Fruit fly (Drosophila melanogaster): ENCODE measurements around the gene CG14132.

CG14132 gene

dm6 chr3L:11681794-11682193 lies 33.3 kb downstream of the CG14132 start, which contains the start of gene TfIIEalpha (continued):
- no peak for TF ChIP-seq Hr3 (GFP tag; optimal IDR thresholded peaks at IDR 0.05)
- TF ChIP-seq CG32532 (GFP tag; IDR thresholded peaks at IDR 0.05) = peak; percentile 41; the same call in 1 of the 2 replicates
- TF ChIP-seq CG7987 (GFP tag; optimal IDR thresholded peaks at IDR 0.05) = no peak
- peak; percentile 2 for TF ChIP-seq CG13424 (tag; optimal IDR thresholded peaks at IDR 0.05)
- no peak for TF ChIP-seq Lim3 (GFP tag; IDR thresholded peaks at IDR 0.05)
- TF ChIP-seq CG8089 (GFP tag; optimal IDR thresholded peaks at IDR 0.05) = no peak
- TF ChIP-seq nerfin-1 (tag; optimal IDR thresholded peaks at IDR 0.05) = peak; percentile 11
- TF ChIP-seq Fer2 (tag; optimal IDR thresholded peaks at IDR 0.05) = no peak
- TF ChIP-seq Drgx (GFP tag; IDR thresholded peaks at IDR 0.05) = no peak
- TF ChIP-seq hkb (optimal IDR thresholded peaks at IDR 0.05) = no peak
- TF ChIP-seq hkb (GFP tag; IDR thresholded peaks at IDR 0.05) = no peak
- no peak for TF ChIP-seq CG8924 (tag; optimal IDR thresholded peaks at IDR 0.05)
- TF ChIP-seq CG3163 (GFP tag; optimal IDR thresholded peaks at IDR 0.05) = no peak
- TF ChIP-seq CG8944 (GFP tag; optimal IDR thresholded peaks at IDR 0.05) = no peak
- no peak for TF ChIP-seq CG11085 (GFP tag; IDR thresholded peaks at IDR 0.05)
- no peak for TF ChIP-seq sens-2 (GFP tag; IDR thresholded peaks at IDR 0.05)
- 0 out of 3 replicates have a peak, but pooled peaks have one; percentile 41 for TF ChIP-seq HLH4C (GFP tag; IDR thresholded peaks at IDR 0.05; ENCODE audit: partially characterized antibody)
- no peak for TF ChIP-seq HLHmδ (GFP tag; optimal IDR thresholded peaks at IDR 0.05)
- TF ChIP-seq CG9932 (GFP tag; IDR thresholded peaks at IDR 0.05) = peak; percentile 58
- no peak for TF ChIP-seq CG15269 (tag; optimal IDR thresholded peaks at IDR 0.05)
- no peak for TF ChIP-seq TFAM (GFP tag; optimal IDR thresholded peaks at IDR 0.05)
- TF ChIP-seq CG9609 (GFP tag; optimal IDR thresholded peaks at IDR 0.05) = no peak
- TF ChIP-seq CG33213 (GFP tag; optimal IDR thresholded peaks at IDR 0.05) = peak; percentile 71
- peak; percentile 72 for TF ChIP-seq CG42726 (GFP tag; IDR thresholded peaks at IDR 0.05; ENCODE audit: partially characterized antibody)
- no peak for TF ChIP-seq pnt (GFP tag; optimal IDR thresholded peaks at IDR 0.05)
- TF ChIP-seq jing (GFP tag; optimal IDR thresholded peaks at IDR 0.05) = no peak
- no peak for TF ChIP-seq hth (optimal IDR thresholded peaks at IDR 0.05)
- TF ChIP-seq Fer3 (tag; optimal IDR thresholded peaks at IDR 0.05) = no peak
- TF ChIP-seq CG9215 (GFP tag; IDR thresholded peaks at IDR 0.05) = peak; percentile 100
- TF ChIP-seq Rx (GFP tag; IDR thresholded peaks at IDR 0.05) = no peak
- no peak for TF ChIP-seq HLH54F (GFP tag; optimal IDR thresholded peaks at IDR 0.05)
- TF ChIP-seq al (GFP tag; IDR thresholded peaks at IDR 0.05) = no peak
- no peak for TF ChIP-seq CG17328 (GFP tag; IDR thresholded peaks at IDR 0.05)
- no peak for TF ChIP-seq CG16863 (GFP tag; optimal IDR thresholded peaks at IDR 0.05)
- TF ChIP-seq CG30431 (GFP tag; optimal IDR thresholded peaks at IDR 0.05) = no peak
- TF ChIP-seq CG1832 (GFP tag; optimal IDR thresholded peaks at IDR 0.05) = no peak
- TF ChIP-seq CG15696 (tag; optimal IDR thresholded peaks at IDR 0.05) = no peak
- no peak for TF ChIP-seq kni (GFP tag; optimal IDR thresholded peaks at IDR 0.05)
- TF ChIP-seq CG10321 (GFP tag; IDR thresholded peaks at IDR 0.05) = no peak
- no peak for TF ChIP-seq Scr (GFP tag; IDR thresholded peaks at IDR 0.05; ENCODE audit: partially characterized antibody)
- no peak for TF ChIP-seq hb (GFP tag; IDR thresholded peaks at IDR 0.05; ENCODE audit: partially characterized antibody)
- no peak for TF ChIP-seq CG6654 (GFP tag; optimal IDR thresholded peaks at IDR 0.05)
- TF ChIP-seq Asciz (GFP tag; optimal IDR thresholded peaks at IDR 0.05) = no peak
- TF ChIP-seq CG8281 (tag; optimal IDR thresholded peaks at IDR 0.05) = no peak
- TF ChIP-seq Side (GFP tag; optimal IDR thresholded peaks at IDR 0.05) = no peak
- TF ChIP-seq mirr (GFP tag; optimal IDR thresholded peaks at IDR 0.05) = no peak
- TF ChIP-seq crp (GFP tag; optimal IDR thresholded peaks at IDR 0.05) = peak in 1 of 2 experiments; percentile 55
- no peak for TF ChIP-seq klu (GFP tag; IDR thresholded peaks at IDR 0.05)
- peak; percentile 49; the same call in 1 of the 2 replicates for TF ChIP-seq Rfx (GFP tag; IDR thresholded peaks at IDR 0.05)
- no peak for TF ChIP-seq grn (GFP tag; optimal IDR thresholded peaks at IDR 0.05)
- TF ChIP-seq aop (GFP tag; IDR thresholded peaks at IDR 0.05) = no peak
- TF ChIP-seq stwl (tag; optimal IDR thresholded peaks at IDR 0.05) = peak; percentile 68

Data from whole organism, embryonic.